Fruit fly (Drosophila melanogaster) whole organism, wandering third instar larva: ENCODE measurements around the gene mRpL38.

Experiments
- CG32264 ChIP-seq: fragments of 200-800 bp; sonication (Bioruptor generic); optimal IDR thresholded peaks from 2 replicates; lab custom pipeline; 2016; ENCODE audit warnings: missing biosample characterization, missing genetic modification characterization
- CG9705 ChIP-seq: fragments of 200-800 bp; sonication (Bioruptor generic); optimal IDR thresholded peaks from 2 replicates; lab custom pipeline; 2018; ENCODE audit warnings: missing biosample characterization, mild to moderate bottlenecking, missing genetic modification characterization
- CrebA ChIP-seq: fragments of 200-800 bp; sonication (Bioruptor generic); optimal IDR thresholded peaks from 2 replicates; lab custom pipeline; 2016; ENCODE audit warnings: missing biosample characterization, mild to moderate bottlenecking, missing genetic modification characterization, borderline replicate concordance
- Dfd ChIP-seq: fragments of >200 bp; optimal IDR thresholded peaks from 2 replicates; lab custom pipeline; 2017; ENCODE audit warnings: missing biosample characterization, missing genetic modification characterization
- Dif ChIP-seq: fragments of 200-275, 200-300 bp; sonication (Bioruptor generic); optimal IDR thresholded peaks from 2 replicates; lab custom pipeline; 2018; ENCODE audit warnings: missing biosample characterization, missing genetic modification characterization; ENCODE audit not compliant: partially characterized antibody
- GATAd ChIP-seq: sonication (Bioruptor generic); optimal IDR thresholded peaks from 2 replicates; lab custom pipeline; 2016; ENCODE audit warnings: missing biosample characterization, missing genetic modification characterization
- HLH106 ChIP-seq: fragments of 200-800 bp; optimal IDR thresholded peaks from 3 replicates; lab custom pipeline; 2019; ENCODE audit warnings: missing biosample characterization, mild to moderate bottlenecking, missing genetic modification characterization, moderate library complexity
- Hnf4 ChIP-seq: fragments of 200-800 bp; sonication (Bioruptor generic); optimal IDR thresholded peaks from 2 replicates; lab custom pipeline; 2016; ENCODE audit warnings: missing biosample characterization, mild to moderate bottlenecking, missing genetic modification characterization
- Hr78 ChIP-seq: fragments of >200 bp; optimal IDR thresholded peaks from 2 replicates; lab custom pipeline; 2017; ENCODE audit warnings: missing biosample characterization, missing genetic modification characterization
- Myc ChIP-seq: fragments of >200 bp; optimal IDR thresholded peaks from 2 replicates; lab custom pipeline; 2017
- OdsH ChIP-seq: fragments of 200-800 bp; sonication (Bioruptor generic); optimal IDR thresholded peaks from 2 replicates; lab custom pipeline; 2016; ENCODE audit warnings: missing biosample characterization, mild to moderate bottlenecking, missing genetic modification characterization
- Rel ChIP-seq, 2 experiments: fragments of 200-800 bp; sonication (Bioruptor generic) in 1 of 2; optimal IDR thresholded peaks; 2 replicates in 1 of 2; 3 replicates in 1 of 2; lab custom pipeline; 2016 to 2019; ENCODE audit warnings: mild to moderate bottlenecking in 2 of 2, missing biosample characterization in 2 of 2, missing genetic modification characterization in 2 of 2, moderate library complexity in 1 of 2
- Sp1 ChIP-seq: fragments of 200-800 bp; sonication (Bioruptor generic); optimal IDR thresholded peaks from 3 replicates; lab custom pipeline; 2019; ENCODE audit warnings: missing biosample characterization, mild to moderate bottlenecking, missing genetic modification characterization, moderate library complexity
- br ChIP-seq: fragments of 200-800 bp; sonication (Bioruptor generic); optimal IDR thresholded peaks from 2 replicates; lab custom pipeline; 2016; ENCODE audit warnings: missing biosample characterization, missing genetic modification characterization
- brk ChIP-seq: fragments of 200-800 bp; sonication (Bioruptor generic); optimal IDR thresholded peaks from 2 replicates; lab custom pipeline; 2016; ENCODE audit warnings: missing biosample characterization, mild to moderate bottlenecking, missing genetic modification characterization
- dl ChIP-seq, 2 experiments: fragments of 175-275, 200-275 bp in 1 of 2; fragments of 200-275 bp in 1 of 2; sonication (Bioruptor generic); optimal IDR thresholded peaks; lab custom pipeline; 2018; ENCODE audit warnings: mild to moderate bottlenecking in 2 of 2, missing biosample characterization in 2 of 2, missing genetic modification characterization in 2 of 2, moderate library complexity in 2 of 2; ENCODE audit not compliant: partially characterized antibody in 2 of 2, insufficient read depth in 1 of 2
- ey ChIP-seq: fragments of 200-800 bp; sonication (Bioruptor generic); optimal IDR thresholded peaks from 2 replicates; lab custom pipeline; 2016; ENCODE audit warnings: missing biosample characterization, missing genetic modification characterization
- foxo ChIP-seq, 2 experiments: fragments of 200-800 bp; sonication (Bioruptor generic); optimal IDR thresholded peaks; 2 replicates in 1 of 2; 3 replicates in 1 of 2; lab custom pipeline; 2016 to 2017; ENCODE audit warnings: missing biosample characterization in 2 of 2, missing genetic modification characterization in 2 of 2
- fru ChIP-seq: fragments of 200-800 bp; sonication (Bioruptor generic); optimal IDR thresholded peaks from 3 replicates; lab custom pipeline; 2016; ENCODE audit warnings: missing biosample characterization, mild to moderate bottlenecking, missing genetic modification characterization
- h ChIP-seq: fragments of 200-800 bp; sonication (Bioruptor generic); optimal IDR thresholded peaks from 3 replicates; lab custom pipeline; 2016; ENCODE audit warnings: missing biosample characterization, mild to moderate bottlenecking, missing genetic modification characterization
- jim ChIP-seq: fragments of 175-275, 200-325 bp; sonication (Bioruptor generic); optimal IDR thresholded peaks from 2 replicates; lab custom pipeline; 2016; ENCODE audit warnings: missing biosample characterization, mild to moderate bottlenecking, missing genetic modification characterization
- lola ChIP-seq: fragments of >200 bp; optimal IDR thresholded peaks from 2 replicates; lab custom pipeline; 2017; ENCODE audit warnings: missing biosample characterization, missing genetic modification characterization
- pan ChIP-seq: fragments of >200 bp; optimal IDR thresholded peaks from 2 replicates; lab custom pipeline; 2017
- psq ChIP-seq: fragments of 200-800 bp; sonication (Bioruptor generic); optimal IDR thresholded peaks from 3 replicates; lab custom pipeline; 2017; ENCODE audit warnings: missing biosample characterization, mild to moderate bottlenecking, missing genetic modification characterization, moderate library complexity
- rgr ChIP-seq: fragments of 200-800 bp; sonication (Bioruptor generic); optimal IDR thresholded peaks from 3 replicates; lab custom pipeline; 2016; ENCODE audit warnings: missing biosample characterization, mild to moderate bottlenecking, missing genetic modification characterization
- sage ChIP-seq: fragments of 200-800 bp; sonication (Bioruptor generic); optimal IDR thresholded peaks from 2 replicates; lab custom pipeline; 2016; ENCODE audit warnings: missing biosample characterization, mild to moderate bottlenecking, missing genetic modification characterization
- sv ChIP-seq: fragments of 200-800 bp; sonication (Bioruptor generic); optimal IDR thresholded peaks from 3 replicates; lab custom pipeline; 2016; ENCODE audit warnings: missing biosample characterization, missing genetic modification characterization
- tai ChIP-seq: sonication (Bioruptor generic); optimal IDR thresholded peaks from 2 replicates; lab custom pipeline; 2016; ENCODE audit warnings: missing biosample characterization, missing genetic modification characterization
- usp ChIP-seq: fragments of >200 bp; optimal IDR thresholded peaks from 2 replicates; lab custom pipeline; 2017; ENCODE audit warnings: missing biosample characterization, missing genetic modification characterization
- woc ChIP-seq: sonication (Bioruptor generic); optimal IDR thresholded peaks from 2 replicates; lab custom pipeline; 2016; ENCODE audit warnings: missing biosample characterization, mild to moderate bottlenecking, missing genetic modification characterization

The mRpL38 gene

dm6 chrX:14221182-14221581 lies 4.9 kb upstream of the mRpL38 start:
- TF ChIP-seq Sp1 (GFP tag; lab: Kevin White, UChicago) (no peak), tai (GFP tag; lab: Kevin White, UChicago) (no peak), usp (GFP tag; lab: Kevin White, UChicago) (no peak), dl (GFP tag; optimal IDR thresholded peaks at IDR 0.05; lab: Kevin White, UChicago; ENCODE audit: insufficient read depth in 1 of 2, partially characterized antibody in 2 of 2) (no peak), sv (GFP tag; lab: Kevin White, UChicago) (no peak), jim (GFP tag; lab: Kevin White, UChicago) (no peak), br (GFP tag; lab: Kevin White, UChicago) (no peak), CrebA (GFP tag; lab: Kevin White, UChicago) (no peak), sage (GFP tag; lab: Kevin White, UChicago) (no peak), woc (GFP tag; lab: Kevin White, UChicago) (no peak), fru (GFP tag; lab: Kevin White, UChicago) (no peak)

dm6 chrX:14221995-14222394 lies 4.1 kb upstream of the mRpL38 start:
- TF ChIP-seq sv (GFP tag; lab: Kevin White, UChicago) = no peak

- TF ChIP-seq dl (GFP tag; optimal IDR thresholded peaks at IDR 0.05; lab: Kevin White, UChicago; ENCODE audit: insufficient read depth in 1 of 2, partially characterized antibody in 2 of 2) (no peak), h (no peak), pan (lab: Kevin White, UChicago) (no peak), Rel (GFP tag; optimal IDR thresholded peaks at IDR 0.05; lab: Kevin White, UChicago) (no peak), Rel (tag; optimal IDR thresholded peaks at IDR 0.05; lab: Kevin White, UChicago) (no peak), jim (GFP tag; lab: Kevin White, UChicago) (no peak), Dif (GFP tag; lab: Kevin White, UChicago) (no peak), usp (GFP tag; lab: Kevin White, UChicago) (no peak), rgr (GFP tag; lab: Kevin White, UChicago) (no peak), tai (GFP tag; lab: Kevin White, UChicago) (no peak), CrebA (GFP tag; lab: Kevin White, UChicago) (no peak), Hr78 (GFP tag; lab: Kevin White, UChicago) (no peak), brk (GFP tag; lab: Kevin White, UChicago) (no peak), Sp1 (GFP tag; lab: Kevin White, UChicago) (no peak), Hnf4 (GFP tag; lab: Kevin White, UChicago) (no peak), CG32264 (GFP tag; lab: Kevin White, UChicago) (no peak), sv (GFP tag; lab: Kevin White, UChicago) (no peak)
Measured at dm6 chrX:14225665-14226064, 424 bp upstream of the mRpL38 start, which contains the start of gene CG11674. Gene CG11674, minus strand, starts transcription at chrX:14225879.

- TF ChIP-seq Myc (lab: Kevin White, UChicago) (no peak), br (GFP tag; lab: Kevin White, UChicago) (no peak), ey (no peak), OdsH (no peak), usp (GFP tag; lab: Kevin White, UChicago) (no peak), foxo (GFP tag; optimal IDR thresholded peaks at IDR 0.05; lab: Kevin White, UChicago) (no peak), Dfd (GFP tag; lab: Kevin White, UChicago) (no peak)
Measured at dm6 chrX:14227043-14227442, 954 bp downstream of the mRpL38 start.

dm6 chrX:14233843-14234337 lies 7.8 kb downstream of the mRpL38 start, which contains the start of gene CG42271:
Gene CG42271, minus strand, starts transcription at chrX:14234066.
- peak; percentile 6 for TF ChIP-seq GATAd
- TF ChIP-seq Sp1 (GFP tag; lab: Kevin White, UChicago) = peak; percentile 33
- TF ChIP-seq CG9705 (GFP tag; lab: Kevin White, UChicago) = peak; percentile 21
- peak; percentile 22 for TF ChIP-seq psq (GFP tag; lab: Kevin White, UChicago)
- peak in 1 of 2 experiments; percentile 44 for TF ChIP-seq foxo (GFP tag; optimal IDR thresholded peaks at IDR 0.05; lab: Kevin White, UChicago)
- TF ChIP-seq lola (GFP tag; lab: Kevin White, UChicago) = no peak
- no peak for TF ChIP-seq Rel (GFP tag; optimal IDR thresholded peaks at IDR 0.05; lab: Kevin White, UChicago)
- peak; percentile 86 for TF ChIP-seq Rel (tag; optimal IDR thresholded peaks at IDR 0.05; lab: Kevin White, UChicago)
- TF ChIP-seq HLH106 (tag; lab: Kevin White, UChicago) = peak; percentile 58
- TF ChIP-seq rgr (GFP tag; lab: Kevin White, UChicago) = peak; percentile 12
- no peak for TF ChIP-seq br (GFP tag; lab: Kevin White, UChicago)
